Fruit fly (Drosophila melanogaster) Kc167 (cell line): ENCODE data around the gene Usp30.

Experiments
- Myc ChIP-seq: fragments of >200 bp; optimal IDR thresholded peaks from 2 replicates; lab custom pipeline; 2017; ENCODE audit warnings: missing external identifiers
- Sin3A ChIP-seq: fragments of >200 bp; optimal IDR thresholded peaks from 2 replicates; lab custom pipeline; 2018; ENCODE audit warnings: missing external identifiers
- h ChIP-seq: fragments of >200 bp; optimal IDR thresholded peaks from 3 replicates; lab custom pipeline; 2018; ENCODE audit warnings: missing external identifiers
- insv ChIP-seq: fragments of >200 bp; optimal IDR thresholded peaks from 3 replicates; lab custom pipeline; 2018; ENCODE audit warnings: missing external identifiers
- psq ChIP-seq: fragments of >200 bp; optimal IDR thresholded peaks from 2 replicates; lab custom pipeline; 2017; ENCODE audit warnings: missing external identifiers
- ttk ChIP-seq: sonication (Bioruptor generic); optimal IDR thresholded peaks from 2 replicates; lab custom pipeline; 2017; ENCODE audit warnings: missing external identifiers

- TF ChIP-seq insv (lab: Kevin White, UChicago) = no peak
- TF ChIP-seq psq (lab: Kevin White, UChicago) = no peak
- no peak for TF ChIP-seq Myc
- no peak for TF ChIP-seq Sin3A
- TF ChIP-seq ttk (lab: Kevin White, UChicago) = no peak
- no peak for TF ChIP-seq h (lab: Kevin White, UChicago)
Measured at dm6 chrX:5873164-5873563, 6.4 kb downstream of the Usp30 start, which contains the start of gene GAA1.
